Worm (Caenorhabditis elegans) whole organism, young adult: ENCODE measurements around the gene srt-16.
A peak's percentile ranks its signal among the peaks of the same experiment; 100 is the strongest.
"Not testable (repeated sequence)": the region's sequence is repeated elsewhere in the genome, so short reads cannot be mapped to it uniquely, and the experiment has no call there.

Experiments
- B0035.1 ChIP-seq: sonication (generic microtip); optimal IDR thresholded peaks from 2 replicates; lab custom pipeline; 2016; ENCODE audit warnings: missing genetic modification characterization, mild to moderate bottlenecking, missing compliant biosample characterization, missing genotype, missing genetic modification reagents
- C06A6.2 ChIP-seq: fragments of 200-800 bp; sonication (Bioruptor generic); conservative IDR thresholded peaks from 2 replicates; pipeline ENCODE4 v1.3.6; 2022; ENCODE audit warnings: missing genetic modification characterization, missing compliant biosample characterization
- D2030.7 ChIP-seq: fragments of 200-800 bp; sonication (Bioruptor generic); IDR thresholded peaks from 2 replicates; pipeline ENCODE4 v1.3.6; 2022; ENCODE audit warnings: missing genetic modification reagents, missing genetic modification characterization, missing compliant biosample characterization
- F10E7.11 ChIP-seq: sonication (generic microtip); optimal IDR thresholded peaks from 2 replicates; lab custom pipeline; 2017; ENCODE audit warnings: mild to moderate bottlenecking, missing genetic modification characterization, moderate library complexity, missing compliant biosample characterization
- F49E8.2 ChIP-seq: sonication (generic microtip); optimal IDR thresholded peaks from 3 replicates; lab custom pipeline; 2017; ENCODE audit warnings: missing genetic modification characterization, mild to moderate bottlenecking, missing compliant biosample characterization, antibody characterized with exemption, moderate library complexity; ENCODE audit not compliant: insufficient read depth
- F55B11.4 ChIP-seq: sonication (generic microtip); optimal IDR thresholded peaks from 2 replicates; lab custom pipeline; 2016; ENCODE audit warnings: missing compliant biosample characterization, missing genetic modification characterization, borderline replicate concordance; ENCODE audit not compliant: insufficient read depth
- F57A8.1 ChIP-seq: fragments of 200-800 bp; sonication (Bioruptor generic); optimal IDR thresholded peaks from 2 replicates; lab custom pipeline; 2018; ENCODE audit warnings: mild to moderate bottlenecking, missing genetic modification characterization, moderate library complexity, missing compliant biosample characterization
- K11D2.4 ChIP-seq: fragments of 200-800 bp; sonication (Bioruptor generic); IDR thresholded peaks from 2 replicates; pipeline ENCODE4 v1.3.6; 2022; ENCODE audit warnings: missing genetic modification reagents, missing genetic modification characterization, missing compliant biosample characterization
- Y53F4B.3 ChIP-seq: fragments of 200-800 bp; sonication (Bioruptor generic); IDR thresholded peaks from 2 replicates; pipeline ENCODE4 v1.3.6; 2022; ENCODE audit warnings: missing genetic modification reagents, missing genetic modification characterization, missing compliant biosample characterization
- Y67H2A.10 ChIP-seq: fragments of 200-800 bp; sonication (Bioruptor generic); conservative IDR thresholded peaks from 2 replicates; pipeline ENCODE4 v1.3.6; 2022; ENCODE audit warnings: missing genetic modification reagents, missing genetic modification characterization, missing compliant biosample characterization
- Y79H2A.3 ChIP-seq: fragments of 200-800 bp; sonication (Bioruptor generic); conservative IDR thresholded peaks from 2 replicates; pipeline ENCODE4 v1.3.6; 2022; ENCODE audit warnings: missing genetic modification reagents, missing genetic modification characterization, missing compliant biosample characterization
- akir-1 ChIP-seq: fragments of 200-800 bp; sonication (Bioruptor generic); optimal IDR thresholded peaks from 2 replicates; lab custom pipeline; 2018; ENCODE audit warnings: mild to moderate bottlenecking, missing genetic modification characterization, moderate library complexity, missing compliant biosample characterization
- athp-1 ChIP-seq: sonication (generic microtip); optimal IDR thresholded peaks from 2 replicates; lab custom pipeline; 2017; ENCODE audit warnings: mild to moderate bottlenecking, missing genetic modification characterization, missing compliant biosample characterization
- attf-6 ChIP-seq: fragments of 200-800 bp; sonication (Bioruptor generic); IDR thresholded peaks from 2 replicates; pipeline ENCODE4 v1.3.6; 2022; ENCODE audit warnings: missing genetic modification reagents, missing genetic modification characterization, missing compliant biosample characterization
- bed-2 ChIP-seq: fragments of 200-800 bp; sonication (Bioruptor generic); IDR thresholded peaks from 2 replicates; pipeline ENCODE4 v1.3.6; 2022; ENCODE audit warnings: missing genetic modification reagents, missing genetic modification characterization, missing compliant biosample characterization
- dpl-1 ChIP-seq: fragments of 150-350 bp; optimal IDR thresholded peaks from 2 replicates; lab custom pipeline; 2014; ENCODE audit warnings: missing biosample characterization, missing genetic modification reagents, missing genetic modification characterization
- egl-18 ChIP-seq: fragments of 200-800 bp; sonication (Bioruptor generic); IDR thresholded peaks from 2 replicates; pipeline ENCODE4 v1.3.6; 2022; ENCODE audit warnings: missing genetic modification reagents, missing genetic modification characterization, missing compliant biosample characterization
- egrh-3 ChIP-seq: fragments of 200-800 bp; sonication (Bioruptor generic); IDR thresholded peaks from 2 replicates; pipeline ENCODE4 v1.3.6; 2022; ENCODE audit warnings: missing genetic modification reagents, missing genetic modification characterization, missing compliant biosample characterization
- ets-4 ChIP-seq: fragments of 200-800 bp; sonication (Bioruptor generic); optimal IDR thresholded peaks from 2 replicates; lab custom pipeline; 2018; ENCODE audit warnings: mild to moderate bottlenecking, missing genetic modification characterization, missing compliant biosample characterization
- hlh-26 ChIP-seq: fragments of 200-800 bp; sonication (Bioruptor generic); conservative IDR thresholded peaks from 2 replicates; pipeline ENCODE4 v1.3.6; 2022; ENCODE audit warnings: missing genetic modification reagents, missing genetic modification characterization, missing compliant biosample characterization
- hmg-1.2 ChIP-seq: fragments of 200-800 bp; sonication (Bioruptor generic); IDR thresholded peaks from 2 replicates; pipeline ENCODE4 v1.3.6; 2022; ENCODE audit warnings: missing genetic modification reagents, missing genetic modification characterization, missing compliant biosample characterization
- hrde-1 ChIP-seq: sonication (generic microtip); optimal IDR thresholded peaks from 2 replicates; lab custom pipeline; 2016; ENCODE audit warnings: missing genetic modification characterization, mild to moderate bottlenecking, missing compliant biosample characterization, moderate library complexity, missing genotype, missing genetic modification reagents, borderline replicate concordance
- let-526 ChIP-seq: fragments of 200-800 bp; sonication (Bioruptor generic); IDR thresholded peaks from 2 replicates; pipeline ENCODE4 v1.3.6; 2022; ENCODE audit warnings: missing genetic modification reagents, missing genetic modification characterization, missing compliant biosample characterization
- let-607 ChIP-seq, 2 experiments: fragments of 200-800 bp in 1 of 2; sonication (Bioruptor generic) in 1 of 2; sonication (generic microtip) in 1 of 2; optimal IDR thresholded peaks; 2 replicates each; lab custom pipeline; 2016 to 2018; ENCODE audit warnings: mild to moderate bottlenecking in 2 of 2, missing compliant biosample characterization in 2 of 2, missing genetic modification characterization in 2 of 2, moderate library complexity in 2 of 2, missing genotype in 1 of 2
- nfya-1 ChIP-seq: sonication (generic microtip); optimal IDR thresholded peaks from 2 replicates; lab custom pipeline; 2017; ENCODE audit warnings: antibody characterized with exemption, missing compliant biosample characterization, missing genetic modification characterization, borderline replicate concordance; ENCODE audit not compliant: insufficient read depth
- nfyb-1 ChIP-seq: fragments of 200-800 bp; sonication (Bioruptor generic); IDR thresholded peaks from 2 replicates; pipeline ENCODE4 v1.3.6; 2022; ENCODE audit warnings: missing genetic modification reagents, missing genetic modification characterization, missing compliant biosample characterization
- nhr-120 ChIP-seq: fragments of 200-800 bp; sonication (Bioruptor generic); IDR thresholded peaks from 2 replicates; pipeline ENCODE4 v1.3.6; 2022; ENCODE audit warnings: missing genetic modification characterization, missing compliant biosample characterization
- nhr-27 ChIP-seq: fragments of 200-800 bp; sonication (Bioruptor generic); optimal IDR thresholded peaks from 2 replicates; lab custom pipeline; 2018; ENCODE audit warnings: mild to moderate bottlenecking, missing genetic modification characterization, moderate library complexity, missing compliant biosample characterization
- nhr-80 ChIP-seq: sonication (generic microtip); optimal IDR thresholded peaks from 2 replicates; lab custom pipeline; 2016; ENCODE audit warnings: missing genetic modification characterization, missing compliant biosample characterization
- nhr-90 ChIP-seq: sonication (generic microtip); optimal IDR thresholded peaks from 2 replicates; lab custom pipeline; 2016; ENCODE audit warnings: missing genotype, mild to moderate bottlenecking, missing genetic modification characterization, missing compliant biosample characterization
- repo-1 ChIP-seq: sonication (generic microtip); optimal IDR thresholded peaks from 2 replicates; lab custom pipeline; 2017; ENCODE audit warnings: mild to moderate bottlenecking, missing genetic modification characterization, missing compliant biosample characterization
- sea-2 ChIP-seq: fragments of 200-800 bp; sonication (Bioruptor generic); IDR thresholded peaks from 2 replicates; pipeline ENCODE4 v1.3.6; 2022; ENCODE audit warnings: missing genetic modification characterization, missing compliant biosample characterization
- snpc-1.1 ChIP-seq: sonication (generic microtip); optimal IDR thresholded peaks from 2 replicates; lab custom pipeline; 2017; ENCODE audit warnings: missing genetic modification characterization, mild to moderate bottlenecking, missing compliant biosample characterization, antibody characterized with exemption, moderate library complexity, missing genotype, missing genetic modification reagents; ENCODE audit not compliant: insufficient read depth
- snpc-1.3 ChIP-seq: sonication (generic microtip); optimal IDR thresholded peaks from 2 replicates; lab custom pipeline; 2017; ENCODE audit warnings: missing genetic modification characterization, mild to moderate bottlenecking, missing compliant biosample characterization, antibody characterized with exemption, moderate library complexity, missing genotype, missing genetic modification reagents; ENCODE audit not compliant: insufficient read depth
- snpc-3.4 ChIP-seq: sonication (generic microtip); optimal IDR thresholded peaks from 2 replicates; lab custom pipeline; 2017; ENCODE audit warnings: missing genetic modification characterization, mild to moderate bottlenecking, missing compliant biosample characterization, antibody characterized with exemption, moderate library complexity, missing genotype, missing genetic modification reagents
- snpc-4 ChIP-seq, 5 experiments: fragments of 150-350 bp in 1 of 5; sonication (generic microtip) in 4 of 5; optimal IDR thresholded peaks; 2 replicates each; lab custom pipeline; 2014 to 2018; ENCODE audit warnings: missing genetic modification characterization in 5 of 5, missing biosample characterization in 3 of 5, antibody characterized with exemption in 2 of 5, mild to moderate bottlenecking in 2 of 5, missing compliant biosample characterization in 2 of 5, missing genotype in 2 of 5, moderate library complexity in 2 of 5, missing genetic modification reagents in 1 of 5
- somi-1 ChIP-seq: fragments of 200-800 bp; sonication (Bioruptor generic); optimal IDR thresholded peaks from 2 replicates; lab custom pipeline; 2018; ENCODE audit warnings: mild to moderate bottlenecking, missing genetic modification characterization, missing compliant biosample characterization
- tbp1 ChIP-seq: fragments of 200-800 bp; sonication (Bioruptor generic); optimal IDR thresholded peaks from 2 replicates; lab custom pipeline; 2018; ENCODE audit warnings: mild to moderate bottlenecking, missing genetic modification characterization, missing compliant biosample characterization
- ztf-6 ChIP-seq: fragments of 200-800 bp; sonication (Bioruptor generic); IDR thresholded peaks from 2 replicates; pipeline ENCODE4 v1.3.6; 2022; ENCODE audit warnings: missing genetic modification reagents, missing genetic modification characterization, missing compliant biosample characterization

Gene srt-16

ce11 chrV:3102049-3102448 lies 37.7 kb upstream of the srt-16 start, which contains the start of gene Y73C8C.4:
TSS of gene Y73C8C.4 (minus strand) at chrV:3102149.
- TF ChIP-seq dpl-1 (GFP tag; lab: Kevin White, UChicago); athp-1 (tag; lab: Kevin White, UChicago); attf-6 (GFP tag; lab: Robert Waterston, UW): not testable (repeated sequence)
- TF ChIP-seq, all 124 proteins: peak for 0; not testable (repeated sequence) for 124

- TF ChIP-seq snpc-4 (GFP tag; optimal IDR thresholded peaks at IDR 0.05; lab: Kevin White, UChicago) (no peak), snpc-4 (tag; optimal IDR thresholded peaks at IDR 0.05; lab: Kevin White, UChicago) (peak in 1 of 4 experiments; percentile 53), F57A8.1 (no peak), repo-1 (tag; lab: Kevin White, UChicago) (no peak)
These were observed 36.2 kb upstream of the srt-16 start for ce11 chrV:3100527-3100926.

- TF ChIP-seq hmg-1.2 (GFP tag; lab: Robert Waterston, UW), result peak; percentile 34; the same call in 1 of the 2 replicates
- TF ChIP-seq snpc-1.1 (tag; lab: Kevin White, UChicago), result no peak
- TF ChIP-seq nfya-1 (tag; lab: Kevin White, UChicago), result no peak
- TF ChIP-seq ztf-6 (GFP tag; lab: Robert Waterston, UW), result no peak
- TF ChIP-seq F55B11.4 (tag; lab: Kevin White, UChicago), result no peak
- peak; percentile 8 for TF ChIP-seq nhr-80 (tag; lab: Kevin White, UChicago)
- TF ChIP-seq egl-18 (GFP tag; lab: Robert Waterston, UW), result no peak
- no peak for TF ChIP-seq somi-1 (GFP tag; lab: Kevin White, UChicago)
- no peak for TF ChIP-seq sea-2
- no peak for TF ChIP-seq nhr-90 (tag; lab: Kevin White, UChicago)
- TF ChIP-seq akir-1 (GFP tag; lab: Kevin White, UChicago), result no peak
These were observed 30.0 kb upstream of the srt-16 start, which contains the start of gene cyp-33C9 for ce11 chrV:3094351-3094750. TSS of gene cyp-33C9 (minus strand) at chrV:3094561.

ce11 chrV:3088768-3089167 lies 24.4 kb upstream of the srt-16 start, which contains the start of gene acs-21:
TSS of gene acs-21 (plus strand) at chrV:3089068.
- TF ChIP-seq snpc-3.4 (tag; lab: Kevin White, UChicago), result no peak
- no peak for TF ChIP-seq F57A8.1
- no peak for TF ChIP-seq Y79H2A.3 (GFP tag; lab: Robert Waterston, UW)
- TF ChIP-seq D2030.7 (GFP tag; lab: Robert Waterston, UW), result no peak
- no peak for TF ChIP-seq tbp1 (GFP tag; lab: Kevin White, UChicago)
- TF ChIP-seq nhr-27, result no peak
- no peak for TF ChIP-seq let-526 (GFP tag; lab: Robert Waterston, UW)
- no peak for TF ChIP-seq ets-4 (GFP tag; lab: Kevin White, UChicago)
- no peak for TF ChIP-seq F10E7.11 (tag; lab: Kevin White, UChicago)
- TF ChIP-seq hrde-1 (tag; lab: Kevin White, UChicago), result no peak

ce11 chrV:3086260-3086659 lies 21.9 kb upstream of the srt-16 start, which contains the start of gene srt-8:
TSS of gene srt-8 (plus strand) at chrV:3086560.
- TF ChIP-seq D2030.7 (GFP tag; lab: Robert Waterston, UW), result no peak
- no peak for TF ChIP-seq C06A6.2
- TF ChIP-seq snpc-1.3 (tag; lab: Kevin White, UChicago), result no peak
- TF ChIP-seq let-607 (tag; optimal IDR thresholded peaks at IDR 0.05; lab: Kevin White, UChicago), result no peak
- no peak for TF ChIP-seq bed-2 (GFP tag; lab: Robert Waterston, UW)
- no peak for TF ChIP-seq B0035.1 (tag; lab: Kevin White, UChicago)
- no peak for TF ChIP-seq nfyb-1 (GFP tag; lab: Robert Waterston, UW)
- TF ChIP-seq dpl-1 (GFP tag; lab: Kevin White, UChicago), result no peak
- no peak for TF ChIP-seq snpc-3.4 (tag; lab: Kevin White, UChicago)
- TF ChIP-seq egrh-3 (GFP tag; lab: Robert Waterston, UW), result no peak
- TF ChIP-seq hlh-26 (GFP tag; lab: Robert Waterston, UW), result no peak
- no peak for TF ChIP-seq Y53F4B.3 (GFP tag; lab: Robert Waterston, UW)
- no peak for TF ChIP-seq Y67H2A.10
- TF ChIP-seq F49E8.2 (tag; lab: Kevin White, UChicago), result no peak
- TF ChIP-seq K11D2.4 (GFP tag; lab: Robert Waterston, UW), result no peak
- no peak for TF ChIP-seq ets-4 (GFP tag; lab: Kevin White, UChicago)
- TF ChIP-seq nhr-120, result no peak
